Worm (Caenorhabditis elegans): ENCODE results near the gene F35H8.1.
A peak's percentile ranks its signal among the peaks of the same experiment; 100 is the strongest.

Gene F35H8.1

ce11 chrII:9594924-9595323 is 41.8 kb upstream of the F35H8.1 start, which contains the start of gene E02H1.5:
TSS of gene E02H1.5 (plus strand) at chrII:9595224.
- TF ChIP-seq ztf-7 (tag; optimal IDR thresholded peaks at IDR 0.05), result no peak
- TF ChIP-seq nhr-77 (tag; optimal IDR thresholded peaks at IDR 0.05), result no peak
- no peak for TF ChIP-seq dmd-6 (GFP tag; IDR thresholded peaks at IDR 0.05)
- no peak for TF ChIP-seq mxl-2 (GFP tag; conservative IDR thresholded peaks at IDR 0.05)
- no peak for TF ChIP-seq snpc-4 (tag; optimal IDR thresholded peaks at IDR 0.05)
- TF ChIP-seq ceh-28 (tag; optimal IDR thresholded peaks at IDR 0.05), result no peak
- no peak for TF ChIP-seq nhr-41 (GFP tag; IDR thresholded peaks at IDR 0.05)
- no peak for TF ChIP-seq dmd-9 (GFP tag; IDR thresholded peaks at IDR 0.05)
- no peak for TF ChIP-seq nhr-11 (tag; optimal IDR thresholded peaks at IDR 0.05)
- no peak for TF ChIP-seq ceh-82 (tag; optimal IDR thresholded peaks at IDR 0.05)
- no peak for TF ChIP-seq lim-7 (GFP tag; IDR thresholded peaks at IDR 0.05)
- no peak for TF ChIP-seq F10B5.3 (tag; optimal IDR thresholded peaks at IDR 0.05)
- no peak for TF ChIP-seq ztf-11 (tag; optimal IDR thresholded peaks at IDR 0.05)
- no peak for TF ChIP-seq skn-1 (tag; optimal IDR thresholded peaks at IDR 0.05)
- no peak for TF ChIP-seq F26F4.8 (GFP tag; conservative IDR thresholded peaks at IDR 0.05)
- no peak for TF ChIP-seq Y5F2A.4 (GFP tag; optimal IDR thresholded peaks at IDR 0.05)
- TF ChIP-seq lir-3 (tag; optimal IDR thresholded peaks at IDR 0.05), result no peak
- TF ChIP-seq hlh-30 (tag; optimal IDR thresholded peaks at IDR 0.05; ENCODE audit: insufficient read depth), result no peak
- no peak for TF ChIP-seq daf-19 (GFP tag; conservative IDR thresholded peaks at IDR 0.05)
- TF ChIP-seq aly-2 (tag; optimal IDR thresholded peaks at IDR 0.05), result no peak

- TF ChIP-seq vab-7 (GFP tag; IDR thresholded peaks at IDR 0.05) (no peak), ceh-28 (tag; optimal IDR thresholded peaks at IDR 0.05) (no peak), daf-19 (GFP tag; conservative IDR thresholded peaks at IDR 0.05) (no peak), ceh-62 (tag; optimal IDR thresholded peaks at IDR 0.05) (no peak), nhr-237 (tag; optimal IDR thresholded peaks at IDR 0.05) (no peak), lsy-2 (tag; optimal IDR thresholded peaks at IDR 0.05) (no peak), ztf-11 (tag; optimal IDR thresholded peaks at IDR 0.05) (no peak), ztf-7 (tag; optimal IDR thresholded peaks at IDR 0.05) (no peak), madf-5 (GFP tag; IDR thresholded peaks at IDR 0.05) (no peak), mes-2 (tag; optimal IDR thresholded peaks at IDR 0.05; ENCODE audit: poor library complexity, severe bottlenecking) (no peak), Y75B8A.6 (GFP tag; IDR thresholded peaks at IDR 0.05) (no peak), mdt-29 (GFP tag; IDR thresholded peaks at IDR 0.05) (no peak), daf-8 (GFP tag; IDR thresholded peaks at IDR 0.05) (no peak), spr-1 (tag; optimal IDR thresholded peaks at IDR 0.05) (no peak)
These were observed 39.7 kb upstream of the F35H8.1 start, which contains the start of gene parp-2 for ce11 chrII:9592737-9593136. TSS of gene parp-2 (plus strand) at chrII:9593037.

- TF ChIP-seq egl-43 (GFP tag; IDR thresholded peaks at IDR 0.05) (no peak), snpc-1.2 (GFP tag; IDR thresholded peaks at IDR 0.05) (no peak), F26F4.8 (GFP tag; conservative IDR thresholded peaks at IDR 0.05) (no peak), arid-1 (GFP tag; conservative IDR thresholded peaks at IDR 0.05) (no peak), fkh-10 (GFP tag; optimal IDR thresholded peaks at IDR 0.05) (no peak), F44E2.7 (GFP tag; IDR thresholded peaks at IDR 0.05) (no peak), nhr-6 (tag; optimal IDR thresholded peaks at IDR 0.05) (peak; percentile 19), nhr-111 (GFP tag; optimal IDR thresholded peaks at IDR 0.05) (no peak), daf-12 (tag; optimal IDR thresholded peaks at IDR 0.05) (no peak), T26A8.4 (GFP tag; IDR thresholded peaks at IDR 0.05) (no peak), aha-1 (tag) (peak; percentile 49), zfp-3 (GFP tag; conservative IDR thresholded peaks at IDR 0.05) (no peak), lin-13 (GFP tag; optimal IDR thresholded peaks at IDR 0.05) (no peak), ZK546.5 (tag; optimal IDR thresholded peaks at IDR 0.05) (no peak), T20F7.1 (GFP tag; optimal IDR thresholded peaks at IDR 0.05) (peak; percentile 82), F10B5.3 (tag; optimal IDR thresholded peaks at IDR 0.05) (no peak), ceh-20 (GFP tag; IDR thresholded peaks at IDR 0.05) (peak; percentile 49; the same call in 1 of the 2 replicates), tra-1 (GFP tag; IDR thresholded peaks at IDR 0.05) (peak; percentile 65; the same call in 1 of the 2 replicates), dmd-9 (GFP tag; IDR thresholded peaks at IDR 0.05) (peak; percentile 93), skn-1 (tag; optimal IDR thresholded peaks at IDR 0.05) (no peak), zfp-2 (tag; optimal IDR thresholded peaks at IDR 0.05) (no peak), lin-29 (GFP tag; IDR thresholded peaks at IDR 0.05) (no peak), zip-2 (tag; optimal IDR thresholded peaks at IDR 0.05) (peak; percentile 78), nhr-41 (GFP tag; IDR thresholded peaks at IDR 0.05) (no peak), saeg-2 (GFP tag; IDR thresholded peaks at IDR 0.05) (no peak), lim-7 (GFP tag; IDR thresholded peaks at IDR 0.05) (no peak), madf-5 (GFP tag; IDR thresholded peaks at IDR 0.05) (no peak)
These were observed 38.0 kb upstream of the F35H8.1 start, which contains the start of the genes E02H1.1 and tag-124 for ce11 chrII:9591071-9591470. TSS of gene E02H1.1 (minus strand) at chrII:9591164. TSS of gene tag-124 (plus strand) at chrII:9591292.
